Worm (Caenorhabditis elegans) whole organism, mixed stage, embryonic: Measurements from ENCODE around the gene F36D3.16.

Source experiments
- M03D4.4 ChIP-seq: sonication (generic microtip); optimal IDR thresholded peaks from 2 replicates; lab custom pipeline; 2017; ENCODE audit warnings: mild to moderate bottlenecking, missing genetic modification characterization, missing compliant biosample characterization
- bed-3 ChIP-seq: fragments of 200-800 bp; sonication (Bioruptor generic); optimal IDR thresholded peaks from 3 replicates; lab custom pipeline; 2018; ENCODE audit warnings: mild to moderate bottlenecking, missing genetic modification characterization, moderate library complexity, missing compliant biosample characterization
- ceh-83 ChIP-seq: fragments of 200-800 bp; sonication (Bioruptor generic); optimal IDR thresholded peaks from 2 replicates; lab custom pipeline; 2018; ENCODE audit warnings: mild to moderate bottlenecking, missing genetic modification characterization, missing compliant biosample characterization
- ces-1 ChIP-seq: fragments of 150-350 bp; optimal IDR thresholded peaks from 2 replicates; lab custom pipeline; 2014; ENCODE audit warnings: missing biosample characterization, missing genetic modification reagents, missing genetic modification characterization
- lin-13 ChIP-seq: fragments of 150-350 bp; optimal IDR thresholded peaks from 2 replicates; lab custom pipeline; 2014; ENCODE audit warnings: missing biosample characterization, missing genetic modification characterization
- lsy-2 ChIP-seq: fragments of 150-350 bp; optimal IDR thresholded peaks from 2 replicates; lab custom pipeline; 2014; ENCODE audit warnings: missing biosample characterization, missing genetic modification characterization
- nhr-12 ChIP-seq: fragments of 150-350 bp; optimal IDR thresholded peaks from 2 replicates; lab custom pipeline; 2014; ENCODE audit warnings: missing biosample characterization, missing genetic modification characterization
- nhr-76 ChIP-seq: sonication (generic microtip); optimal IDR thresholded peaks from 2 replicates; lab custom pipeline; 2017; ENCODE audit warnings: missing biosample characterization, missing genetic modification characterization
- pha-4 ChIP-seq: fragments of 150-350 bp; optimal IDR thresholded peaks from 2 replicates; lab custom pipeline; 2018; ENCODE audit warnings: missing biosample characterization, missing genetic modification reagents, missing genetic modification characterization
- snpc-4 ChIP-seq: fragments of 150-350 bp; optimal IDR thresholded peaks from 2 replicates; lab custom pipeline; 2014; ENCODE audit warnings: missing biosample characterization, missing genetic modification characterization
- sptf-1 ChIP-seq: sonication (generic microtip); optimal IDR thresholded peaks from 2 replicates; lab custom pipeline; 2017; ENCODE audit warnings: mild to moderate bottlenecking, missing genetic modification characterization, moderate library complexity, missing compliant biosample characterization
- unc-39 ChIP-seq: fragments of 150-350 bp; optimal IDR thresholded peaks from 2 replicates; lab custom pipeline; 2014; ENCODE audit warnings: missing biosample characterization, missing genetic modification characterization
- ztf-11 ChIP-seq: fragments of 150-350 bp; optimal IDR thresholded peaks from 2 replicates; lab custom pipeline; 2014; ENCODE audit warnings: missing biosample characterization, missing genetic modification characterization

DNA sequence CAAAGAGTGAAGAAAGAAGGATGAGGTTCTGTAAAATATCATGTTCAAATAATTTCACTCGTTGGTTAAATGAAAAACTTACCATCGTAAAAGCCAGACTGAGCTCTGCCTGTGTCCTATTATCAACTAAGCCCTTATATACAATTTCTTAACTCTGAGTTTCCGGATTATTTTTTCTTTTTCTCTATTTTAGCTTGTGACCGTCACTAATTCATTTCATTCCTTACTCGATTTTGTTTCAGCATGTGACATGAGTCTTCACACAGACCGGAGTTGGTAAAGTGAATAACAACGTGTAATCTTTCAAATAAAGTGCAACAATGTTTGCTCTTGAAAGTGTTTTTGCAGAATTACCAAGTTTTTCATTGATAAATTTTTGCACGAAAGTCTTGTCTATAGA, 6.1 kb downstream of the F36D3.16 start, which contains the start of gene cpr-2:
- TF ChIP-seq bed-3 (GFP tag; lab: Kevin White, UChicago) (no peak), ces-1 (no peak), lsy-2 (no peak), unc-39 (tag; lab: Kevin White, UChicago) (no peak), ztf-11 (tag; lab: Kevin White, UChicago) (no peak), ceh-83 (GFP tag; lab: Kevin White, UChicago) (no peak), snpc-4 (tag; lab: Kevin White, UChicago) (no peak), pha-4 (no peak), nhr-12 (tag; lab: Kevin White, UChicago) (no peak), M03D4.4 (tag; lab: Kevin White, UChicago) (no peak), sptf-1 (tag; lab: Kevin White, UChicago) (no peak), lin-13 (tag; lab: Kevin White, UChicago) (no peak), nhr-76 (tag; lab: Kevin White, UChicago) (no peak)
